Worm (Caenorhabditis elegans): Measurements from ENCODE around the gene srw-1.

DNA sequence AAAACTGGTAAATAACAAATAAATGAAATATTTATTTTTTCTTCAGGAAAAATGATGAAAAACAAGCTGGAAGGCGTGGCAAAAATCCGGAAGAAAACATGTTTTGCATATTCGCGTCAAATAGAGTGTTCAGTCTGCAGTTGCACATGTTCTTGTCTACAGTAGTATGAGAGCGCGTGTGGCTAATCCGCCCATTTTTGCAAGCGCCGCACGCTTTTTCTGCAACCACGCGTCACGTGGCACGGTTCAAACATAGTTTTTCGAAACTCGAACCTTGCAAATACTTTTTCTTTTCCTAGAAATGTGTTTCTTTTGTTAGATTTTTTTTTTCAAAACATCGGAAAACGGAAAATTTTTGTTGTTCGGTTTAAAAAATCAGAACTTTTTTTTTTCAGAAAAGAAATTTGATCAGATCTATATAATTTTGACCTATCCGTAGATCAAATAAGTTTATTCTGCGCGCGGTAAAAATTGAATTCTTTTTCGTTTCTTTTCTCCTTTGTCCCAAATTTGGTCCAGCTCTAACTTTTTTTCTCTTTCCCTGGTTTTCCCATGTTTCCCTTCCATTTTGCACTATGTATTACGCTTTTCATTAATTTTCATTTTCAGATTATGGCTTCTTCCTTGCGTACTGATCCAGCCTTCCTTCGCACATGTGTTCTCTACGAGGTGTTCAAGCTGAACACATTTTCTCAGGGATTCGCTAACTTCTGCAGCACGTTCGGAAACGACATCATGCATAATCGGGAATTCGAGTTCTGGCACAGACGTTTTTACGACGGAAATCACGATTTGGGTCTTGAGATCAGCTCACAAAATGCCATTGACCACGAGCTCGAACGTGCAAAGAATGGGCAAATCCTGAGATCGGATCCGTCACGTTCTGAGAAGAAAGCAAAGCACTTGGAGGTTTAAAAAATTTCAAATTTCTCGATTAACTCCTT, 13.7 kb upstream of the srw-1 start, which contains the start of gene Y75B12B.1:
- TF ChIP-seq sma-9 (GFP tag; optimal IDR thresholded peaks at IDR 0.05) (no peak), sma-9 (tag; optimal IDR thresholded peaks at IDR 0.05) (no peak), ztf-4 (tag; optimal IDR thresholded peaks at IDR 0.05) (no peak), skn-1 (tag; optimal IDR thresholded peaks at IDR 0.05) (no peak), unc-39 (tag; optimal IDR thresholded peaks at IDR 0.05) (no peak), blmp-1 (tag; optimal IDR thresholded peaks at IDR 0.05; ENCODE audit: insufficient read depth) (no peak), egl-27 (tag; optimal IDR thresholded peaks at IDR 0.05) (no peak), elt-1 (tag; optimal IDR thresholded peaks at IDR 0.05) (no peak), fos-1 (tag; optimal IDR thresholded peaks at IDR 0.05) (no peak), gmeb-1 (tag; optimal IDR thresholded peaks at IDR 0.05) (no peak)

Data from whole organism, L2 larva.